Fruit fly (Drosophila melanogaster) whole organism, embryonic: ENCODE results near the gene barc.

Experiments
- CG10209 ChIP-seq: fragments of 200-800 bp; sonication (Bioruptor generic); optimal IDR thresholded peaks from 3 replicates; lab custom pipeline; 2017; ENCODE audit warnings: missing biosample characterization, mild to moderate bottlenecking, missing genetic modification characterization, missing genetic modification reagents
- CG10274 ChIP-seq: fragments of 200-800 bp; sonication (Bioruptor generic); optimal IDR thresholded peaks from 3 replicates; lab custom pipeline; 2017; ENCODE audit warnings: missing biosample characterization, mild to moderate bottlenecking, missing genetic modification characterization
- CG10462 ChIP-seq: fragments of 200-800 bp; sonication (Bioruptor generic); optimal IDR thresholded peaks from 2 replicates; lab custom pipeline; 2016; ENCODE audit warnings: missing biosample characterization, missing genetic modification characterization
- CG11093 ChIP-seq: fragments of 200-800 bp; sonication (Bioruptor generic); IDR thresholded peaks from 3 replicates; pipeline ENCODE4 v1.3.6; 2022; ENCODE audit warnings: missing biosample characterization, missing genetic modification characterization
- CG1233 ChIP-seq: fragments of 200-800 bp; sonication (Bioruptor generic); optimal IDR thresholded peaks from 4 replicates; lab custom pipeline; 2018; ENCODE audit warnings: missing biosample characterization, mild to moderate bottlenecking, missing genetic modification characterization
- CG14014 ChIP-seq: fragments of 200-800 bp; sonication (Bioruptor generic); IDR thresholded peaks from 2 replicates; pipeline ENCODE4 v1.3.6; 2022; ENCODE audit warnings: missing biosample characterization, missing genetic modification characterization
- CG15011 ChIP-seq: fragments of 200-800 bp; sonication (Bioruptor generic); optimal IDR thresholded peaks from 3 replicates; lab custom pipeline; 2018; ENCODE audit warnings: missing biosample characterization, mild to moderate bottlenecking, missing genetic modification characterization
- CG15479 ChIP-seq: fragments of 200-800 bp; sonication (Bioruptor generic); optimal IDR thresholded peaks from 3 replicates; lab custom pipeline; 2019; ENCODE audit warnings: missing biosample characterization, mild to moderate bottlenecking, missing genetic modification characterization, moderate library complexity
- CG16815 ChIP-seq: fragments of 200-800 bp; sonication (Bioruptor generic); optimal IDR thresholded peaks from 3 replicates; lab custom pipeline; 2017; ENCODE audit warnings: missing biosample characterization, mild to moderate bottlenecking, missing genetic modification characterization
- CG17361 ChIP-seq: fragments of 200-800 bp; sonication (Bioruptor generic); IDR thresholded peaks from 3 replicates; pipeline ENCODE4 v1.3.6; 2022; ENCODE audit warnings: missing biosample characterization, missing genetic modification characterization
- CG2875 ChIP-seq: fragments of 200-800 bp; sonication (Bioruptor generic); optimal IDR thresholded peaks from 2 replicates; lab custom pipeline; 2017; ENCODE audit warnings: missing biosample characterization, mild to moderate bottlenecking, missing genetic modification characterization, missing genetic modification reagents
- CG3163 ChIP-seq: fragments of 200-800 bp; sonication (Bioruptor generic); optimal IDR thresholded peaks from 3 replicates; lab custom pipeline; 2016; ENCODE audit warnings: missing biosample characterization, missing genetic modification characterization
- CG32767 ChIP-seq: fragments of 200-800 bp; sonication (Bioruptor generic); IDR thresholded peaks from 2 replicates; pipeline ENCODE4 v1.3.6; 2022; ENCODE audit warnings: missing biosample characterization, missing genetic modification characterization
- CG3407 ChIP-seq: fragments of 200-800 bp; sonication (Bioruptor generic); optimal IDR thresholded peaks from 2 replicates; lab custom pipeline; 2018; ENCODE audit warnings: missing biosample characterization, mild to moderate bottlenecking, missing genetic modification characterization
- CG3726 ChIP-seq: fragments of 200-800 bp; sonication (Bioruptor generic); IDR thresholded peaks from 3 replicates; pipeline ENCODE4, ENCODE4 v1.3.6; 2022; ENCODE audit warnings: missing biosample characterization, missing genetic modification characterization
- CG4328 ChIP-seq: fragments of 200-800 bp; sonication (Bioruptor generic); optimal IDR thresholded peaks from 3 replicates; lab custom pipeline; 2017; ENCODE audit warnings: missing biosample characterization, missing genetic modification reagents, missing genetic modification characterization
- CG4730 ChIP-seq: fragments of 200-800 bp; sonication (Bioruptor generic); IDR thresholded peaks from 2 replicates; pipeline ENCODE4 v1.3.6; 2022; ENCODE audit warnings: missing biosample characterization, missing genetic modification characterization
- CG5180 ChIP-seq: fragments of 200-800 bp; sonication (Bioruptor generic); optimal IDR thresholded peaks from 3 replicates; lab custom pipeline; 2017; ENCODE audit warnings: missing biosample characterization, missing genetic modification characterization, mild to moderate bottlenecking, moderate library complexity, missing genetic modification reagents
- CG6791 ChIP-seq: fragments of 200-800 bp; sonication (Bioruptor generic); IDR thresholded peaks from 3 replicates; pipeline ENCODE4 v1.3.6; 2022; ENCODE audit warnings: missing biosample characterization, missing genetic modification characterization; ENCODE audit not compliant: partially characterized antibody
- CHES-1-like ChIP-seq: fragments of 200-800 bp; sonication (Bioruptor generic); optimal IDR thresholded peaks from 2 replicates; lab custom pipeline; 2016; ENCODE audit warnings: missing biosample characterization, missing genetic modification characterization
- Dip2 ChIP-seq: fragments of 200-800 bp; sonication (Bioruptor generic); IDR thresholded peaks from 2 replicates; pipeline ENCODE4 v1.3.6; 2022; ENCODE audit warnings: missing biosample characterization, missing genetic modification characterization
- Fer2 ChIP-seq: fragments of 200-800 bp; sonication (Bioruptor generic); optimal IDR thresholded peaks from 2 replicates; lab custom pipeline; 2018; ENCODE audit warnings: missing biosample characterization, mild to moderate bottlenecking, missing genetic modification characterization, moderate library complexity
- HmgD ChIP-seq: fragments of 200-800 bp; sonication (Bioruptor generic); optimal IDR thresholded peaks from 3 replicates; lab custom pipeline; 2016; ENCODE audit warnings: missing biosample characterization, missing genetic modification characterization
- Hr39 ChIP-seq: fragments of >200 bp; optimal IDR thresholded peaks from 2 replicates; lab custom pipeline; 2017
- NC2α ChIP-seq: fragments of 200-800 bp; sonication (Bioruptor generic); optimal IDR thresholded peaks from 2 replicates; lab custom pipeline; 2016; ENCODE audit warnings: missing biosample characterization, missing genetic modification characterization
- NK7.1 ChIP-seq: fragments of 200-800 bp; sonication (Bioruptor generic); optimal IDR thresholded peaks from 3 replicates; lab custom pipeline; 2016; ENCODE audit warnings: missing biosample characterization, missing genetic modification characterization
- Nf-YC ChIP-seq: fragments of 200-800 bp; optimal IDR thresholded peaks from 3 replicates; lab custom pipeline; 2019; ENCODE audit warnings: missing biosample characterization, mild to moderate bottlenecking, missing genetic modification characterization, moderate library complexity
- PHDP ChIP-seq: fragments of 200-800 bp; sonication (Bioruptor generic); optimal IDR thresholded peaks from 3 replicates; lab custom pipeline; 2018; ENCODE audit warnings: missing biosample characterization, mild to moderate bottlenecking, missing genetic modification characterization, moderate library complexity
- Rfx ChIP-seq: fragments of 200-800 bp; sonication (Bioruptor generic); IDR thresholded peaks from 2 replicates; pipeline ENCODE4 v1.3.6; 2022; ENCODE audit warnings: missing biosample characterization, missing genetic modification characterization
- Sin3A ChIP-seq: fragments of >200 bp; optimal IDR thresholded peaks from 2 replicates; lab custom pipeline; 2018
- Sox100B ChIP-seq: fragments of 200-800 bp; sonication (Bioruptor generic); optimal IDR thresholded peaks from 3 replicates; lab custom pipeline; 2018; ENCODE audit warnings: missing biosample characterization, mild to moderate bottlenecking, missing genetic modification characterization
- Sox102F ChIP-seq: fragments of 200-800 bp; sonication (Bioruptor generic); optimal IDR thresholded peaks from 2 replicates; lab custom pipeline; 2018; ENCODE audit warnings: missing biosample characterization, mild to moderate bottlenecking, missing genetic modification characterization, moderate library complexity
- TFAM ChIP-seq: fragments of 200-800 bp; sonication (Bioruptor generic); optimal IDR thresholded peaks from 2 replicates; lab custom pipeline; 2017; ENCODE audit warnings: missing biosample characterization, missing genetic modification characterization, inconsistent platforms
- ato ChIP-seq: fragments of 200-800 bp; sonication (Bioruptor generic); IDR thresholded peaks from 2 replicates; pipeline ENCODE4 v1.3.6; 2022; ENCODE audit warnings: missing biosample characterization, missing genetic modification characterization; ENCODE audit not compliant: partially characterized antibody
- bigmax ChIP-seq: fragments of 200-800 bp; sonication (Bioruptor generic); optimal IDR thresholded peaks from 2 replicates; lab custom pipeline; 2018; ENCODE audit warnings: missing biosample characterization, mild to moderate bottlenecking, missing genetic modification characterization
- cad ChIP-seq: fragments of >200 bp; optimal IDR thresholded peaks from 2 replicates; lab custom pipeline; 2017; ENCODE audit warnings: missing biosample characterization, missing genetic modification characterization
- chm ChIP-seq: fragments of 200-800 bp; sonication (Bioruptor generic); IDR thresholded peaks from 2 replicates; pipeline ENCODE4 v1.3.6; 2022; ENCODE audit warnings: missing biosample characterization, missing genetic modification characterization
- crol ChIP-seq: fragments of 200-800 bp; sonication (Bioruptor generic); IDR thresholded peaks from 2 replicates; pipeline ENCODE4 v1.3.6; 2022; ENCODE audit warnings: missing biosample characterization, missing genetic modification characterization
- da ChIP-seq: fragments of 200-800 bp; sonication (Bioruptor generic); optimal IDR thresholded peaks from 2 replicates; lab custom pipeline; 2016; ENCODE audit warnings: missing biosample characterization, missing genetic modification characterization
- danr ChIP-seq: fragments of 200-800 bp; sonication (Bioruptor generic); IDR thresholded peaks from 2 replicates; pipeline ENCODE4 v1.3.6; 2022; ENCODE audit warnings: missing biosample characterization, missing genetic modification characterization
- dm ChIP-seq: fragments of 200-800 bp; sonication (Bioruptor generic); optimal IDR thresholded peaks from 3 replicates; lab custom pipeline; 2016; ENCODE audit warnings: missing biosample characterization, missing genetic modification characterization
- emc ChIP-seq: fragments of 200-800 bp; sonication (Bioruptor generic); optimal IDR thresholded peaks from 2 replicates; lab custom pipeline; 2016; ENCODE audit warnings: missing biosample characterization, missing genetic modification characterization
- fd102C ChIP-seq: fragments of 200-800 bp; sonication (Bioruptor generic); optimal IDR thresholded peaks from 2 replicates; lab custom pipeline; 2018; ENCODE audit warnings: missing biosample characterization, mild to moderate bottlenecking, missing genetic modification characterization, moderate library complexity
- fd64A ChIP-seq: fragments of 200-800 bp; sonication (Bioruptor generic); optimal IDR thresholded peaks from 3 replicates; lab custom pipeline; 2018; ENCODE audit warnings: missing biosample characterization, mild to moderate bottlenecking, missing genetic modification characterization
- grn ChIP-seq: fragments of 200-800 bp; sonication (Bioruptor generic); optimal IDR thresholded peaks from 3 replicates; lab custom pipeline; 2017; ENCODE audit warnings: missing biosample characterization, missing genetic modification characterization
- p53 ChIP-seq: fragments of 200-800 bp; sonication (Bioruptor generic); optimal IDR thresholded peaks from 2 replicates; lab custom pipeline; 2016; ENCODE audit warnings: missing biosample characterization, missing genetic modification characterization
- seq ChIP-seq: fragments of 200-800 bp; sonication (Bioruptor generic); IDR thresholded peaks from 2 replicates; pipeline ENCODE4 v1.3.6; 2022; ENCODE audit warnings: missing biosample characterization, missing genetic modification characterization
- so ChIP-seq: fragments of 200-800 bp; sonication (Bioruptor generic); IDR thresholded peaks from 3 replicates; pipeline ENCODE4 v1.3.6; 2022; ENCODE audit warnings: missing biosample characterization, missing genetic modification characterization
- tll ChIP-seq, 2 experiments: fragments of 200-800 bp in 1 of 2; fragments of >200 bp in 1 of 2; sonication (Bioruptor generic) in 1 of 2; optimal IDR thresholded peaks; 2 replicates each; lab custom pipeline; 2017 to 2019; ENCODE audit warnings: missing biosample characterization in 2 of 2, missing genetic modification characterization in 2 of 2, mild to moderate bottlenecking in 1 of 2, moderate library complexity in 1 of 2
- toy ChIP-seq: fragments of 200-800 bp; sonication (Bioruptor generic); IDR thresholded peaks from 2 replicates; pipeline ENCODE4 v1.3.6; 2022; ENCODE audit warnings: missing biosample characterization, missing genetic modification characterization
- vnd ChIP-seq: fragments of 200-800 bp; sonication (Bioruptor generic); IDR thresholded peaks from 3 replicates; pipeline ENCODE4 v1.3.6; 2022; ENCODE audit warnings: missing biosample characterization, missing genetic modification characterization; ENCODE audit not compliant: partially characterized antibody
- wdn ChIP-seq: fragments of 200-800 bp; sonication (Bioruptor generic); IDR thresholded peaks from 2 replicates; pipeline ENCODE4 v1.3.6; 2022; ENCODE audit warnings: missing biosample characterization, missing genetic modification characterization
- yki ChIP-seq: fragments of >200 bp; optimal IDR thresholded peaks from 3 replicates; lab custom pipeline; 2018

barc gene

DNA sequence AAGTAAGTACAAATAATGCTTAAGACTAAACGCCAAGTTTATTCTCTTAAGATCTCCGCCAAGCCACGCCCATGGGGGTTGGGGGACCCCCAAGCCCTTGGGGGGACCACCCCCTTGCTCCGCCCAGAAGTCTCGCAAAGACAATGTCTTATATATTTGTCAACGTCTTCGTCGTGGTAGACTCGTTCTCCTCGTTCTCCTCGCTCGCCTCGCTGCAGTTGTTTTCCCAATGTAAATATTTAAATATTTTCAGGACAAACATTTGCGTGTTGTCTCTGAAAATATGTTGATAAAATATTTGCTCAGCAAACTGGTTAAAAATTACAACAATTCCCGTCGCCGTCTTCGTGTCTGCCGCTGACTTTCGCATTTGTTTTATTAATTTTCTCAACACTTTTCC, 31.3 kb upstream of the barc start (continued):
- TF ChIP-seq CG3163 (GFP tag; lab: Kevin White, UChicago): no peak
- no peak for TF ChIP-seq Nf-YC (tag; lab: Kevin White, UChicago)
- TF ChIP-seq PHDP (tag; lab: Kevin White, UChicago): peak; percentile 58
- TF ChIP-seq CG2875 (GFP tag; lab: Kevin White, UChicago): peak; percentile 87
- no peak for TF ChIP-seq yki (lab: Kevin White, UChicago)
- no peak for TF ChIP-seq Fer2 (tag; lab: Kevin White, UChicago)
- peak; percentile 91 for TF ChIP-seq fd64A
- TF ChIP-seq dm: peak; percentile 4
- TF ChIP-seq da (GFP tag; lab: Kevin White, UChicago): peak; percentile 50
- no peak for TF ChIP-seq CG6791 (GFP tag; lab: Robert Waterston, UW)
- TF ChIP-seq TFAM (GFP tag; lab: Kevin White, UChicago): peak; percentile 75
- peak; percentile 90 for TF ChIP-seq CG3407
- no peak for TF ChIP-seq grn (GFP tag; lab: Kevin White, UChicago)
- peak; percentile 91 for TF ChIP-seq CG15479 (GFP tag; lab: Kevin White, UChicago)
- TF ChIP-seq Rfx (GFP tag; lab: Robert Waterston, UW): no peak; the same call in 1 of the 2 replicates
- TF ChIP-seq CG4328: no peak
- peak; percentile 100 for TF ChIP-seq fd102C (GFP tag; lab: Kevin White, UChicago)
- TF ChIP-seq CG10274 (GFP tag; lab: Kevin White, UChicago): peak; percentile 28
- no peak for TF ChIP-seq so (GFP tag; lab: Robert Waterston, UW)
- TF ChIP-seq wdn (GFP tag; lab: Robert Waterston, UW): no peak
- peak; percentile 85 for TF ChIP-seq CG10209 (GFP tag; lab: Kevin White, UChicago)
- TF ChIP-seq CG3726 (GFP tag; lab: Robert Waterston, UW): no peak
- TF ChIP-seq NC2α (GFP tag; lab: Kevin White, UChicago): peak; percentile 73
- TF ChIP-seq toy (GFP tag; lab: Robert Waterston, UW): no peak
- peak; percentile 83 for TF ChIP-seq CG15011 (GFP tag; lab: Kevin White, UChicago)
- no peak for TF ChIP-seq emc
- peak; percentile 22 for TF ChIP-seq bigmax (GFP tag; lab: Kevin White, UChicago)
- no peak for TF ChIP-seq HmgD (GFP tag; lab: Kevin White, UChicago)
- TF ChIP-seq CG1233 (GFP tag; lab: Kevin White, UChicago): peak; percentile 92
- no peak for TF ChIP-seq CG32767 (GFP tag; lab: Robert Waterston, UW)
- peak; percentile 30 for TF ChIP-seq CG10462
- TF ChIP-seq Dip2 (GFP tag; lab: Robert Waterston, UW): no peak
- peak; percentile 42 for TF ChIP-seq CHES-1-like (GFP tag; lab: Kevin White, UChicago)
- TF ChIP-seq CG17361: peak; percentile 87
- 0 out of 2 replicates have a peak, but pooled peaks have one; percentile 17 for TF ChIP-seq danr (GFP tag; lab: Robert Waterston, UW)
- TF ChIP-seq Sin3A (lab: Kevin White, UChicago): no peak
- TF ChIP-seq cad (GFP tag; lab: Kevin White, UChicago): no peak
- TF ChIP-seq CG14014 (GFP tag; lab: Robert Waterston, UW): no peak
- TF ChIP-seq ato (GFP tag; lab: Robert Waterston, UW): no peak
- peak; percentile 64 for TF ChIP-seq NK7.1 (GFP tag; lab: Kevin White, UChicago)
- TF ChIP-seq CG4730 (GFP tag; lab: Robert Waterston, UW): no peak
- TF ChIP-seq CG11093: peak; percentile 61; the same call in 1 of the 3 replicates
- TF ChIP-seq CG16815 (GFP tag; lab: Kevin White, UChicago): peak; percentile 59
- peak; percentile 56 for TF ChIP-seq crol (GFP tag; lab: Robert Waterston, UW)
- TF ChIP-seq chm (GFP tag; lab: Robert Waterston, UW): peak; percentile 63; the same call in 1 of the 2 replicates
- peak; percentile 27 for TF ChIP-seq CG5180 (GFP tag; lab: Kevin White, UChicago)
- peak; percentile 68 for TF ChIP-seq Sox102F (GFP tag; lab: Kevin White, UChicago)
- TF ChIP-seq p53 (GFP tag; lab: Kevin White, UChicago): no peak
- TF ChIP-seq seq: no peak
- no peak for TF ChIP-seq vnd (GFP tag; lab: Robert Waterston, UW)
- TF ChIP-seq Sox100B: peak; percentile 66
- peak in 1 of 2 experiments; percentile 95 for TF ChIP-seq tll (GFP tag; optimal IDR thresholded peaks at IDR 0.05; lab: Kevin White, UChicago)
- no peak for TF ChIP-seq Hr39 (lab: Kevin White, UChicago)
